Fruit fly (Drosophila melanogaster): Measurements from ENCODE around the gene Rtel1.

Rtel1 gene

dm6 chrX:5735268-5735941, 12.1 kb upstream of the Rtel1 start (continued):
- TF ChIP-seq CG11398 (GFP tag; optimal IDR thresholded peaks at IDR 0.05) (no peak), fd64A (GFP tag; optimal IDR thresholded peaks at IDR 0.05) (no peak), Neu2 (GFP tag; optimal IDR thresholded peaks at IDR 0.05; ENCODE audit: borderline replicate concordance) (no peak), grau (tag; optimal IDR thresholded peaks at IDR 0.05) (peak; percentile 95), CG6654 (GFP tag; optimal IDR thresholded peaks at IDR 0.05) (no peak), ems (GFP tag; optimal IDR thresholded peaks at IDR 0.05) (peak; percentile 51), CG11085 (GFP tag; IDR thresholded peaks at IDR 0.05) (peak; percentile 54), bsh (GFP tag; optimal IDR thresholded peaks at IDR 0.05) (peak; percentile 64 to 85), CG6765 (GFP tag; optimal IDR thresholded peaks at IDR 0.05) (no peak), CG16813 (GFP tag; IDR thresholded peaks at IDR 0.05; ENCODE audit: partially characterized antibody) (no peak), Atf3 (GFP tag; optimal IDR thresholded peaks at IDR 0.05) (peak; percentile 31), gt (GFP tag; IDR thresholded peaks at IDR 0.05) (no peak), MBD-R2 (GFP tag; IDR thresholded peaks at IDR 0.05) (peak; percentile 47; the same call in 1 of the 2 replicates), CG4424 (GFP tag; optimal IDR thresholded peaks at IDR 0.05) (peak; percentile 61), Atf-2 (GFP tag; optimal IDR thresholded peaks at IDR 0.05) (peak; percentile 43), HLH4C (GFP tag; IDR thresholded peaks at IDR 0.05; ENCODE audit: partially characterized antibody) (no peak), CG9932 (GFP tag; IDR thresholded peaks at IDR 0.05) (peak; percentile 73), CG10462 (GFP tag; optimal IDR thresholded peaks at IDR 0.05) (peak; percentile 24), gsb (GFP tag; IDR thresholded peaks at IDR 0.05) (peak; percentile 39), gfzf (GFP tag; optimal IDR thresholded peaks at IDR 0.05) (no peak), Dad (GFP tag; optimal IDR thresholded peaks at IDR 0.05) (peak; percentile 26), CG14441 (GFP tag; IDR thresholded peaks at IDR 0.05) (peak; percentile 83), Lim3 (GFP tag; IDR thresholded peaks at IDR 0.05) (no peak), kni (GFP tag; optimal IDR thresholded peaks at IDR 0.05) (no peak), Kr (GFP tag; optimal IDR thresholded peaks at IDR 0.05) (no peak), CG8089 (GFP tag; optimal IDR thresholded peaks at IDR 0.05) (peak; percentile 36), CG1233 (GFP tag; optimal IDR thresholded peaks at IDR 0.05) (peak; percentile 37), fd102C (GFP tag; optimal IDR thresholded peaks at IDR 0.05) (no peak), phol (tag; optimal IDR thresholded peaks at IDR 0.05) (peak; percentile 71), D19B (GFP tag; optimal IDR thresholded peaks at IDR 0.05) (no peak), vfl (GFP tag; optimal IDR thresholded peaks at IDR 0.05) (no peak), CG12071 (GFP tag; optimal IDR thresholded peaks at IDR 0.05) (peak; percentile 43), Gsc (GFP tag; IDR thresholded peaks at IDR 0.05) (0 out of 2 replicates have a peak, but pooled peaks have one; percentile 17), twi (tag; optimal IDR thresholded peaks at IDR 0.05) (peak; percentile 47), C15 (GFP tag; IDR thresholded peaks at IDR 0.05) (peak; percentile 67; the same call in 1 of the 3 replicates), pros (GFP tag; optimal IDR thresholded peaks at IDR 0.05) (no peak), Hr39 (optimal IDR thresholded peaks at IDR 0.05) (no peak), HmgZ (tag; optimal IDR thresholded peaks at IDR 0.05) (peak; percentile 65), CG8388 (GFP tag; optimal IDR thresholded peaks at IDR 0.05) (peak; percentile 72), zfh2 (GFP tag; optimal IDR thresholded peaks at IDR 0.05) (peak; percentile 34), CG6683 (GFP tag; optimal IDR thresholded peaks at IDR 0.05) (peak; percentile 29), insv (GFP tag; optimal IDR thresholded peaks at IDR 0.05) (no peak), Aef1 (GFP tag; IDR thresholded peaks at IDR 0.05) (peak; percentile 64), CG32767 (GFP tag; IDR thresholded peaks at IDR 0.05) (no peak), tap (tag; optimal IDR thresholded peaks at IDR 0.05) (peak; percentile 74), Vsx1 (GFP tag; optimal IDR thresholded peaks at IDR 0.05) (peak; percentile 25), ase (GFP tag; IDR thresholded peaks at IDR 0.05) (peak; percentile 67; the same call in 2 of the 3 replicates), ssp (GFP tag; IDR thresholded peaks at IDR 0.05) (peak; percentile 47), Ada2b (GFP tag; IDR thresholded peaks at IDR 0.05) (peak; percentile 85), Dek (tag; optimal IDR thresholded peaks at IDR 0.05) (peak; percentile 78)

Data from whole organism, embryonic.